Worm (Caenorhabditis elegans): Measurements from ENCODE around the gene ins-6.

Gene ins-6

ce11 chrII:6000136-6000535, at the start of gene ins-6:
Gene ins-6 (plus strand): TSS chrII:6000436.
- TF ChIP-seq unc-62 (GFP tag; optimal IDR thresholded peaks at IDR 0.05) = no peak

ce11 chrII:5950657-5951056, 49.6 kb upstream of the ins-6 start:
- TF ChIP-seq unc-62 (GFP tag; optimal IDR thresholded peaks at IDR 0.05) = no peak

ce11 chrII:5951745-5952144, 48.5 kb upstream of the ins-6 start:
- TF ChIP-seq unc-62 (GFP tag; optimal IDR thresholded peaks at IDR 0.05) = no peak

- TF ChIP-seq unc-62 (GFP tag; optimal IDR thresholded peaks at IDR 0.05) = no peak
Observed at ce11 chrII:5952214-5952613, 48.0 kb upstream of the ins-6 start.

- TF ChIP-seq unc-62 (GFP tag; optimal IDR thresholded peaks at IDR 0.05) = no peak
Observed at ce11 chrII:5955638-5956167, 44.5 kb upstream of the ins-6 start.

ce11 chrII:5956583-5956982, 43.7 kb upstream of the ins-6 start, which contains the start of gene casy-1:
Gene casy-1 (minus strand): TSS chrII:5956683.
- no peak for TF ChIP-seq unc-62 (GFP tag; optimal IDR thresholded peaks at IDR 0.05)

- no peak for TF ChIP-seq unc-62 (GFP tag; optimal IDR thresholded peaks at IDR 0.05)
Observed at ce11 chrII:5957803-5958367, 42.4 kb upstream of the ins-6 start.

- TF ChIP-seq unc-62 (GFP tag; optimal IDR thresholded peaks at IDR 0.05) = no peak
Observed at ce11 chrII:5959575-5960119, 40.6 kb upstream of the ins-6 start.

- no peak for TF ChIP-seq unc-62 (GFP tag; optimal IDR thresholded peaks at IDR 0.05)
Observed at ce11 chrII:5961317-5961716, 38.9 kb upstream of the ins-6 start, which contains the start of gene B0034.7. Gene B0034.7 (plus strand): TSS chrII:5961617.

ce11 chrII:5962343-5962742, 37.9 kb upstream of the ins-6 start:
- TF ChIP-seq unc-62 (GFP tag; optimal IDR thresholded peaks at IDR 0.05) = no peak

ce11 chrII:5964962-5965361, 35.3 kb upstream of the ins-6 start:
- no peak for TF ChIP-seq unc-62 (GFP tag; optimal IDR thresholded peaks at IDR 0.05)

ce11 chrII:5966637-5967036, 33.6 kb upstream of the ins-6 start:
- TF ChIP-seq unc-62 (GFP tag; optimal IDR thresholded peaks at IDR 0.05) = no peak

ce11 chrII:5968037-5968436, 32.2 kb upstream of the ins-6 start, which contains the start of gene B0034.1:
Gene B0034.1 (plus strand): TSS chrII:5968337.
- no peak for TF ChIP-seq unc-62 (GFP tag; optimal IDR thresholded peaks at IDR 0.05)

- no peak for TF ChIP-seq unc-62 (GFP tag; optimal IDR thresholded peaks at IDR 0.05)
Observed at ce11 chrII:5969303-5969702, 30.9 kb upstream of the ins-6 start, which contains the start of gene B0034.4. Gene B0034.4 (minus strand): TSS chrII:5969531.

- TF ChIP-seq unc-62 (GFP tag; optimal IDR thresholded peaks at IDR 0.05) = no peak
Observed at ce11 chrII:5974878-5975277, 25.4 kb upstream of the ins-6 start, which contains the start of gene B0034.5. Gene B0034.5 (minus strand): TSS chrII:5974978.

- TF ChIP-seq unc-62 (GFP tag; optimal IDR thresholded peaks at IDR 0.05) = no peak
Observed at ce11 chrII:5988224-5988623, 12.0 kb upstream of the ins-6 start, which contains the start of gene ins-2. Gene ins-2 (plus strand): TSS chrII:5988524.

- TF ChIP-seq unc-62 (GFP tag; optimal IDR thresholded peaks at IDR 0.05) = no peak
Observed at ce11 chrII:5990668-5991067, 9.6 kb upstream of the ins-6 start, which contains the start of gene ins-3. Gene ins-3 (minus strand): TSS chrII:5990768.
